Fruit fly (Drosophila melanogaster) whole organism, embryonic: ENCODE data around the gene CG44477.
A peak's percentile ranks its signal among the peaks of the same experiment; 100 is the strongest.

Source experiments
- ATbp ChIP-seq: fragments of 200-800 bp; sonication (Bioruptor generic); optimal IDR thresholded peaks from 2 replicates; lab custom pipeline; 2017; ENCODE audit warnings: missing biosample characterization, mild to moderate bottlenecking, missing genetic modification characterization, missing genetic modification reagents
- Aef1 ChIP-seq: fragments of 200-800 bp; sonication (Bioruptor generic); IDR thresholded peaks from 3 replicates; pipeline ENCODE4 v1.3.6; 2022; ENCODE audit warnings: missing biosample characterization, missing genetic modification characterization
- Blimp-1 ChIP-seq: fragments of 200-800 bp; sonication (Bioruptor generic); optimal IDR thresholded peaks from 3 replicates; lab custom pipeline; 2018; ENCODE audit warnings: missing biosample characterization, missing genetic modification characterization, mild to moderate bottlenecking, moderate library complexity, missing genetic modification reagents
- BtbVII ChIP-seq: fragments of 200-800 bp; sonication (Bioruptor generic); optimal IDR thresholded peaks from 3 replicates; lab custom pipeline; 2017; ENCODE audit warnings: missing biosample characterization, mild to moderate bottlenecking, missing genetic modification characterization
- CG10267 ChIP-seq: fragments of 200-800 bp; sonication (Bioruptor generic); optimal IDR thresholded peaks from 2 replicates; lab custom pipeline; 2018; ENCODE audit warnings: missing biosample characterization, mild to moderate bottlenecking, missing genetic modification characterization, moderate library complexity
- CG10274 ChIP-seq: fragments of 200-800 bp; sonication (Bioruptor generic); optimal IDR thresholded peaks from 3 replicates; lab custom pipeline; 2017; ENCODE audit warnings: missing biosample characterization, mild to moderate bottlenecking, missing genetic modification characterization
- CG10462 ChIP-seq: fragments of 200-800 bp; sonication (Bioruptor generic); optimal IDR thresholded peaks from 2 replicates; lab custom pipeline; 2016; ENCODE audit warnings: missing biosample characterization, missing genetic modification characterization
- CG10565 ChIP-seq: fragments of 200-800 bp; sonication (Bioruptor generic); optimal IDR thresholded peaks from 3 replicates; lab custom pipeline; 2016; ENCODE audit warnings: missing biosample characterization, mild to moderate bottlenecking, missing genetic modification characterization
- CG11398 ChIP-seq: fragments of 200-800 bp; sonication (Bioruptor generic); optimal IDR thresholded peaks from 2 replicates; lab custom pipeline; 2016; ENCODE audit warnings: missing biosample characterization, missing genetic modification characterization
- CG14050 ChIP-seq: fragments of 200-800 bp; sonication (Bioruptor generic); IDR thresholded peaks from 3 replicates; pipeline ENCODE4 v1.3.6; 2022; ENCODE audit warnings: missing biosample characterization, missing genetic modification characterization
- CG15269 ChIP-seq: fragments of 200-800 bp; sonication (Bioruptor generic); optimal IDR thresholded peaks from 2 replicates; lab custom pipeline; 2018; ENCODE audit warnings: missing biosample characterization, mild to moderate bottlenecking, missing genetic modification characterization, moderate library complexity
- CG15601 ChIP-seq: fragments of 200-800 bp; sonication (Bioruptor generic); optimal IDR thresholded peaks from 3 replicates; lab custom pipeline; 2019; ENCODE audit warnings: missing biosample characterization, mild to moderate bottlenecking, missing genetic modification characterization, moderate library complexity
- CG1602 ChIP-seq: fragments of 200-800 bp; sonication (Bioruptor generic); optimal IDR thresholded peaks from 3 replicates; lab custom pipeline; 2016; ENCODE audit warnings: missing biosample characterization, missing genetic modification characterization
- CG17186 ChIP-seq: fragments of 200-800 bp; sonication (Bioruptor generic); optimal IDR thresholded peaks from 3 replicates; lab custom pipeline; 2017; ENCODE audit warnings: missing biosample characterization, missing genetic modification reagents, missing genetic modification characterization
- CG2116 ChIP-seq: fragments of 200-800 bp; sonication (Bioruptor generic); optimal IDR thresholded peaks from 3 replicates; lab custom pipeline; 2018; ENCODE audit warnings: missing biosample characterization, mild to moderate bottlenecking, missing genetic modification characterization
- CG4328 ChIP-seq: fragments of 200-800 bp; sonication (Bioruptor generic); optimal IDR thresholded peaks from 3 replicates; lab custom pipeline; 2017; ENCODE audit warnings: missing biosample characterization, missing genetic modification reagents, missing genetic modification characterization
- CG4424 ChIP-seq: fragments of 200-800 bp; sonication (Bioruptor generic); optimal IDR thresholded peaks from 3 replicates; lab custom pipeline; 2016; ENCODE audit warnings: missing biosample characterization, missing genetic modification characterization
- CG6791 ChIP-seq: fragments of 200-800 bp; sonication (Bioruptor generic); IDR thresholded peaks from 3 replicates; pipeline ENCODE4 v1.3.6; 2022; ENCODE audit warnings: missing biosample characterization, missing genetic modification characterization; ENCODE audit not compliant: partially characterized antibody
- CG6854 ChIP-seq: fragments of 200-800 bp; sonication (Bioruptor generic); optimal IDR thresholded peaks from 3 replicates; lab custom pipeline; 2017; ENCODE audit warnings: missing biosample characterization, mild to moderate bottlenecking, missing genetic modification characterization
- CG7839 ChIP-seq: fragments of 200-800 bp; sonication (Bioruptor generic); optimal IDR thresholded peaks from 3 replicates; lab custom pipeline; 2018; ENCODE audit warnings: missing biosample characterization, mild to moderate bottlenecking, missing genetic modification characterization, moderate library complexity
- CG7928 ChIP-seq: fragments of 200-800 bp; sonication (Bioruptor generic); optimal IDR thresholded peaks from 2 replicates; lab custom pipeline; 2017; ENCODE audit warnings: missing biosample characterization, mild to moderate bottlenecking, missing genetic modification characterization
- CG7963 ChIP-seq: fragments of 200-800 bp; sonication (Bioruptor generic); IDR thresholded peaks from 3 replicates; pipeline ENCODE4 v1.3.6; 2022; ENCODE audit warnings: missing biosample characterization, missing genetic modification characterization; ENCODE audit not compliant: partially characterized antibody
- CG8089 ChIP-seq: fragments of 200-800 bp; sonication (Bioruptor generic); optimal IDR thresholded peaks from 3 replicates; lab custom pipeline; 2016; ENCODE audit warnings: missing biosample characterization, missing genetic modification characterization
- CG9215 ChIP-seq: fragments of 200-800 bp; sonication (Bioruptor generic); IDR thresholded peaks from 2 replicates; pipeline ENCODE4 v1.3.6; 2022; ENCODE audit warnings: missing biosample characterization, missing genetic modification characterization
- CoRest ChIP-seq: fragments of 200-800 bp; sonication (Bioruptor generic); optimal IDR thresholded peaks from 3 replicates; lab custom pipeline; 2018; ENCODE audit warnings: missing biosample characterization, mild to moderate bottlenecking, missing genetic modification characterization, moderate library complexity
- D ChIP-seq, 2 experiments: fragments of 200-800 bp in 1 of 2; fragments of >200 bp in 1 of 2; sonication (Bioruptor generic) in 1 of 2; optimal IDR thresholded peaks; 2 replicates in 1 of 2; 3 replicates in 1 of 2; lab custom pipeline; 2017; ENCODE audit warnings: mild to moderate bottlenecking in 1 of 2, missing biosample characterization in 1 of 2, missing genetic modification characterization in 1 of 2, missing genetic modification reagents in 1 of 2
- Deaf1 ChIP-seq: fragments of 200-800 bp; optimal IDR thresholded peaks from 3 replicates; lab custom pipeline; 2019; ENCODE audit warnings: missing biosample characterization, mild to moderate bottlenecking, missing genetic modification characterization, moderate library complexity
- Dll ChIP-seq: fragments of 200-800 bp; sonication (Bioruptor generic); IDR thresholded peaks from 4 replicates; pipeline ENCODE4 v1.3.6; 2022; ENCODE audit warnings: missing biosample characterization, missing genetic modification characterization; ENCODE audit not compliant: partially characterized antibody
- Fer1 ChIP-seq: fragments of 200-800 bp; sonication (Bioruptor generic); optimal IDR thresholded peaks from 2 replicates; lab custom pipeline; 2017; ENCODE audit warnings: missing biosample characterization, mild to moderate bottlenecking, missing genetic modification characterization
- Hey ChIP-seq: fragments of 200-800 bp; sonication (Bioruptor generic); optimal IDR thresholded peaks from 3 replicates; lab custom pipeline; 2018; ENCODE audit warnings: missing biosample characterization, mild to moderate bottlenecking, missing genetic modification characterization
- Kr ChIP-seq: fragments of 200-800 bp; sonication (Bioruptor generic); optimal IDR thresholded peaks from 2 replicates; lab custom pipeline; 2017; ENCODE audit warnings: missing biosample characterization, mild to moderate bottlenecking, missing genetic modification characterization
- Lpt ChIP-seq: fragments of >200 bp; optimal IDR thresholded peaks from 2 replicates; lab custom pipeline; 2018; ENCODE audit warnings: missing biosample characterization, missing genetic modification characterization
- Mes4 ChIP-seq: fragments of 200-800 bp; sonication (Bioruptor generic); optimal IDR thresholded peaks from 2 replicates; lab custom pipeline; 2016; ENCODE audit warnings: missing biosample characterization, missing genetic modification characterization
- Mrtf ChIP-seq: fragments of 200-800 bp; sonication (Bioruptor generic); IDR thresholded peaks from 3 replicates; pipeline ENCODE4 v1.3.6; 2022; ENCODE audit warnings: missing biosample characterization, missing genetic modification characterization
- Stat92E ChIP-seq, 3 experiments: fragments of >200 bp in 2 of 3; fragments of 200-800 bp in 1 of 3; sonication (Bioruptor generic) in 1 of 3; optimal IDR thresholded peaks; 2 replicates each; lab custom pipeline; 2017 to 2019; ENCODE audit warnings: missing biosample characterization in 3 of 3, missing genetic modification characterization in 3 of 3, mild to moderate bottlenecking in 1 of 3, moderate library complexity in 1 of 3
- abd-A ChIP-seq: fragments of 200-800 bp; sonication (Bioruptor generic); optimal IDR thresholded peaks from 3 replicates; lab custom pipeline; 2019; ENCODE audit warnings: missing biosample characterization, mild to moderate bottlenecking, missing genetic modification characterization, moderate library complexity
- ap ChIP-seq: fragments of 200-800 bp; sonication (Bioruptor generic); IDR thresholded peaks from 2 replicates; pipeline ENCODE4 v1.3.6; 2022; ENCODE audit warnings: missing biosample characterization, missing genetic modification characterization
- bcd ChIP-seq: fragments of 200-800 bp; sonication (Bioruptor generic); optimal IDR thresholded peaks from 2 replicates; lab custom pipeline; 2017; ENCODE audit warnings: missing biosample characterization, mild to moderate bottlenecking, missing genetic modification characterization
- crol ChIP-seq: fragments of 200-800 bp; sonication (Bioruptor generic); IDR thresholded peaks from 2 replicates; pipeline ENCODE4 v1.3.6; 2022; ENCODE audit warnings: missing biosample characterization, missing genetic modification characterization
- dati ChIP-seq: fragments of 200-800 bp; sonication (Bioruptor generic); IDR thresholded peaks from 2 replicates; pipeline ENCODE4 v1.3.6; 2022; ENCODE audit warnings: missing biosample characterization, missing genetic modification characterization
- gfzf ChIP-seq: fragments of 200-800 bp; sonication (Bioruptor generic); optimal IDR thresholded peaks from 2 replicates; lab custom pipeline; 2016; ENCODE audit warnings: missing biosample characterization, mild to moderate bottlenecking, missing genetic modification characterization, moderate library complexity
- gro ChIP-seq: fragments of 200-800 bp; sonication (Bioruptor generic); optimal IDR thresholded peaks from 2 replicates; lab custom pipeline; 2016; ENCODE audit warnings: missing biosample characterization, missing genetic modification characterization
- ham ChIP-seq: fragments of 200-800 bp; sonication (Bioruptor generic); IDR thresholded peaks from 2 replicates; pipeline ENCODE4 v1.3.6; 2022; ENCODE audit warnings: missing biosample characterization, missing genetic modification characterization
- hth ChIP-seq: fragments of >200 bp; optimal IDR thresholded peaks from 2 replicates; lab custom pipeline; 2017; ENCODE audit warnings: inconsistent platforms
- org-1 ChIP-seq: fragments of 200-800 bp; sonication (Bioruptor generic); optimal IDR thresholded peaks from 2 replicates; lab custom pipeline; 2017; ENCODE audit warnings: missing biosample characterization, missing genetic modification characterization
- pan ChIP-seq, 4 experiments: fragments of >200 bp in 3 of 4; fragments of 200-800 bp in 1 of 4; sonication (Bioruptor generic) in 1 of 4; optimal IDR thresholded peaks in 3 of 4; IDR thresholded peaks in 1 of 4; 2 replicates each; pipeline versions ENCODE4 v1.3.6 to Lab custom; 2017 to 2022; ENCODE audit warnings: missing biosample characterization in 2 of 4, missing genetic modification characterization in 2 of 4, mixed read lengths in 1 of 4
- slbo ChIP-seq: fragments of 200-800 bp; sonication (Bioruptor generic); IDR thresholded peaks from 2 replicates; pipeline ENCODE4 v1.3.6; 2022; ENCODE audit warnings: missing biosample characterization, missing genetic modification characterization
- stwl ChIP-seq: fragments of 200-800 bp; sonication (Bioruptor generic); optimal IDR thresholded peaks from 3 replicates; lab custom pipeline; 2018; ENCODE audit warnings: missing biosample characterization, mild to moderate bottlenecking, missing genetic modification characterization, moderate library complexity
- sug ChIP-seq: fragments of 200-800 bp; optimal IDR thresholded peaks from 2 replicates; lab custom pipeline; 2019; ENCODE audit warnings: missing biosample characterization, mild to moderate bottlenecking, missing genetic modification characterization, moderate library complexity

The CG44477 gene

DNA sequence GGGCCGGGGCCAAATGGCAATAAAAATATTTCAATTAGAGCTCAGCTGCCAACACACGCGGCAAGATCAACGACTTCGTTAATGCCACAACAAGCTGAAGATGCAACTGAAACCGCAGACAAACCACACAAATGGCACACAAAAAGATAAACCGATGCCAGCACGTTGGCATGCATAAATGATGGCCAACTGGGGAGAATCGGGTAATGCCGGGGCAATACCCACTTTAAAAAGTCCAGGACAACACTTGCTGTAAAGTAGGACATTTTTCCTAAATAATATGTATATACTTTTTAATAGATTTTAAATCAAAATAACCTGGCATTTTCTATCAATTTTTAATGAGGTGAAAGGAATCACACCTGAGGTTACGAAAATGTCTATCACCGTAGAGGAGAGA, 31.4 kb downstream of the CG44477 start, which contains the start of gene CG4988:
CG4988 (plus strand) TSS at position 301 of the 400 bp plus-strand sequence.
- TF ChIP-seq Deaf1 (tag; lab: Kevin White, UChicago): no peak
- TF ChIP-seq CG17186 (GFP tag; lab: Kevin White, UChicago): no peak
- no peak for TF ChIP-seq ap (GFP tag; lab: Robert Waterston, UW)
- no peak for TF ChIP-seq org-1 (GFP tag; lab: Kevin White, UChicago)
- TF ChIP-seq CG6791 (GFP tag; lab: Robert Waterston, UW): no peak
- no peak for TF ChIP-seq CG9215 (GFP tag; lab: Robert Waterston, UW)
- TF ChIP-seq pan (optimal IDR thresholded peaks at IDR 0.05; lab: Kevin White, UChicago): no peak
- TF ChIP-seq pan (GFP tag; optimal IDR thresholded peaks at IDR 0.05 in 1 of 2, IDR thresholded peaks at IDR 0.05 in 1 of 2): no peak
- no peak for TF ChIP-seq Lpt (GFP tag; lab: Kevin White, UChicago)

DNA sequence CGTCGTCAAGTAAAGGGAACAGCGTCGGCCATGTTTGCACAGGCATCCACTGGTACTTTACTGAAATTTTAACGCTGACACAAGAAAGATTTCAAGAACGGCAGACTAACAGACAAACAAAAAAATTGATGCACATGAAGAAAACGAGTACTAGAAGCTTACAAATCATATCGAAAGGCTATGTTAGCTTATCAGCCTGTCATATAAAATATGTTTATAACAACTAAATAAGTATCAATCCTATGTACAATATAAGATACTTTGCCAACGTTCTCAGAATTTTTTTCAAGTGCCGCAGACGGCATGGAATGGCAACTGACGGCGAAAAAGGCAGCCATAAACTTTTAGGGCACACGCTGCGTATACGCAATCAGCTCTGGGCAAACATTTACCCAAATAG, 38.8 kb downstream of the CG44477 start:
- TF ChIP-seq CG4328: no peak
- no peak for TF ChIP-seq CG14050 (GFP tag; lab: Robert Waterston, UW)
- TF ChIP-seq CG6854 (GFP tag; lab: Kevin White, UChicago): no peak
- TF ChIP-seq CoRest (tag; lab: Kevin White, UChicago): no peak
- no peak for TF ChIP-seq CG10267
- TF ChIP-seq gfzf (GFP tag; lab: Kevin White, UChicago): no peak
- TF ChIP-seq CG11398 (GFP tag; lab: Kevin White, UChicago): no peak
- no peak for TF ChIP-seq ham
- peak; percentile 31 for TF ChIP-seq abd-A
- no peak for TF ChIP-seq bcd (GFP tag; lab: Kevin White, UChicago)
- no peak for TF ChIP-seq Dll (GFP tag; lab: Robert Waterston, UW)
- no peak for TF ChIP-seq CG15601
- no peak for TF ChIP-seq dati (GFP tag; lab: Robert Waterston, UW)
- no peak for TF ChIP-seq Aef1 (GFP tag; lab: Robert Waterston, UW)
- no peak for TF ChIP-seq Mrtf (GFP tag; lab: Robert Waterston, UW)
- TF ChIP-seq CG10462 (GFP tag; lab: Kevin White, UChicago): no peak
- peak; percentile 5 for TF ChIP-seq Fer1 (GFP tag; lab: Kevin White, UChicago)
- no peak for TF ChIP-seq CG7928 (GFP tag; lab: Kevin White, UChicago)
- peak; percentile 56 for TF ChIP-seq slbo (GFP tag; lab: Robert Waterston, UW)
- no peak for TF ChIP-seq Stat92E (GFP tag; optimal IDR thresholded peaks at IDR 0.05; lab: Kevin White, UChicago)
- peak; percentile 23 for TF ChIP-seq CG15269 (tag; lab: Kevin White, UChicago)
- no peak for TF ChIP-seq CG2116 (GFP tag; lab: Kevin White, UChicago)
- TF ChIP-seq CG10565 (GFP tag; lab: Kevin White, UChicago): no peak
- TF ChIP-seq CG10274 (GFP tag; lab: Kevin White, UChicago): no peak
- TF ChIP-seq sug (tag; lab: Kevin White, UChicago): no peak
- TF ChIP-seq D (optimal IDR thresholded peaks at IDR 0.05; lab: Kevin White, UChicago): no peak
- TF ChIP-seq D (GFP tag; optimal IDR thresholded peaks at IDR 0.05; lab: Kevin White, UChicago): no peak
- TF ChIP-seq Hey (tag; lab: Kevin White, UChicago): no peak
- TF ChIP-seq CG7963 (GFP tag; lab: Robert Waterston, UW): no peak
- TF ChIP-seq CG4424 (GFP tag; lab: Kevin White, UChicago): no peak
- no peak for TF ChIP-seq Kr
- no peak for TF ChIP-seq gro (GFP tag; lab: Kevin White, UChicago)
- TF ChIP-seq stwl (tag; lab: Kevin White, UChicago): no peak
- TF ChIP-seq ATbp (GFP tag; lab: Kevin White, UChicago): no peak
- no peak for TF ChIP-seq Mes4 (GFP tag; lab: Kevin White, UChicago)
- no peak for TF ChIP-seq CG1602 (GFP tag; lab: Kevin White, UChicago)
- TF ChIP-seq Blimp-1 (GFP tag; lab: Kevin White, UChicago): no peak
- peak; percentile 19 for TF ChIP-seq CG7839
- no peak for TF ChIP-seq BtbVII
- no peak for TF ChIP-seq CG8089 (GFP tag; lab: Kevin White, UChicago)
- TF ChIP-seq crol: no peak
- TF ChIP-seq hth: no peak
